Fruit fly (Drosophila melanogaster) whole organism, embryonic: ENCODE results near the gene NetB.

Experiments used
- Atf3 ChIP-seq: fragments of 200-800 bp; sonication (Bioruptor generic); optimal IDR thresholded peaks from 3 replicates; lab custom pipeline; 2016; ENCODE audit warnings: missing biosample characterization, missing genetic modification characterization
- CG10209 ChIP-seq: fragments of 200-800 bp; sonication (Bioruptor generic); optimal IDR thresholded peaks from 3 replicates; lab custom pipeline; 2017; ENCODE audit warnings: missing biosample characterization, mild to moderate bottlenecking, missing genetic modification characterization, missing genetic modification reagents
- CG10366 ChIP-seq: fragments of 200-800 bp; sonication (Bioruptor generic); IDR thresholded peaks from 2 replicates; pipeline ENCODE4 v1.3.6; 2022; ENCODE audit warnings: missing biosample characterization, missing genetic modification characterization
- CG10979 ChIP-seq: fragments of 200-800 bp; sonication (Bioruptor generic); optimal IDR thresholded peaks from 2 replicates; lab custom pipeline; 2018; ENCODE audit warnings: missing biosample characterization, mild to moderate bottlenecking, missing genetic modification characterization, moderate library complexity
- CG11695 ChIP-seq: fragments of 200-800 bp; sonication (Bioruptor generic); IDR thresholded peaks from 3 replicates; pipeline ENCODE4 v1.3.6; 2022; ENCODE audit warnings: missing biosample characterization, missing genetic modification characterization
- CG15269 ChIP-seq: fragments of 200-800 bp; sonication (Bioruptor generic); optimal IDR thresholded peaks from 2 replicates; lab custom pipeline; 2018; ENCODE audit warnings: missing biosample characterization, mild to moderate bottlenecking, missing genetic modification characterization, moderate library complexity
- CG16779 ChIP-seq: fragments of 200-800 bp; sonication (Bioruptor generic); IDR thresholded peaks from 2 replicates; pipeline ENCODE4 v1.3.6; 2022; ENCODE audit warnings: missing biosample characterization, missing genetic modification characterization
- CG2129 ChIP-seq: fragments of 200-800 bp; sonication (Bioruptor generic); IDR thresholded peaks from 2 replicates; pipeline ENCODE4 v1.3.6; 2022; ENCODE audit warnings: missing biosample characterization, missing genetic modification characterization; ENCODE audit not compliant: partially characterized antibody
- CG2678 ChIP-seq: fragments of 200-800 bp; sonication (Bioruptor generic); optimal IDR thresholded peaks from 3 replicates; lab custom pipeline; 2019; ENCODE audit warnings: missing biosample characterization, mild to moderate bottlenecking, missing genetic modification characterization, moderate library complexity
- CG2889 ChIP-seq: fragments of 200-800 bp; sonication (Bioruptor generic); IDR thresholded peaks from 3 replicates; pipeline ENCODE4 v1.3.6; 2022; ENCODE audit warnings: missing biosample characterization, missing genetic modification characterization
- CG3065 ChIP-seq: fragments of 200-800 bp; sonication (Bioruptor generic); optimal IDR thresholded peaks from 2 replicates; lab custom pipeline; 2016; ENCODE audit warnings: missing biosample characterization, missing genetic modification characterization
- CG32772 ChIP-seq: fragments of 200-800 bp; sonication (Bioruptor generic); IDR thresholded peaks from 2 replicates; pipeline ENCODE4 v1.3.6; 2022; ENCODE audit warnings: missing biosample characterization, missing genetic modification characterization
- CG34376 ChIP-seq: fragments of 200-800 bp; sonication (Bioruptor generic); optimal IDR thresholded peaks from 2 replicates; lab custom pipeline; 2018; ENCODE audit warnings: missing biosample characterization, mild to moderate bottlenecking, missing genetic modification characterization
- CG4820 ChIP-seq: fragments of 200-800 bp; sonication (Bioruptor generic); optimal IDR thresholded peaks from 3 replicates; lab custom pipeline; 2016; ENCODE audit warnings: missing biosample characterization, missing genetic modification characterization
- CG4854 ChIP-seq: fragments of 200-800 bp; sonication (Bioruptor generic); optimal IDR thresholded peaks from 2 replicates; lab custom pipeline; 2016; ENCODE audit warnings: missing biosample characterization, missing genetic modification characterization, inconsistent platforms
- CG6175 ChIP-seq: fragments of 200-800 bp; sonication (Bioruptor generic); IDR thresholded peaks from 3 replicates; pipeline ENCODE4 v1.3.6; 2022; ENCODE audit warnings: missing biosample characterization, missing genetic modification characterization
- CG6689 ChIP-seq: fragments of 200-800 bp; sonication (Bioruptor generic); IDR thresholded peaks from 2 replicates; pipeline ENCODE4 v1.3.6; 2022; ENCODE audit warnings: missing biosample characterization, missing genetic modification characterization
- CG9437 ChIP-seq: fragments of 200-800 bp; sonication (Bioruptor generic); optimal IDR thresholded peaks from 2 replicates; lab custom pipeline; 2018; ENCODE audit warnings: missing biosample characterization, mild to moderate bottlenecking, missing genetic modification characterization
- Chrac-16 ChIP-seq: fragments of 200-800 bp; sonication (Bioruptor generic); optimal IDR thresholded peaks from 3 replicates; lab custom pipeline; 2016; ENCODE audit warnings: missing biosample characterization, missing genetic modification characterization
- D ChIP-seq, 2 experiments: fragments of 200-800 bp in 1 of 2; fragments of >200 bp in 1 of 2; sonication (Bioruptor generic) in 1 of 2; optimal IDR thresholded peaks; 2 replicates in 1 of 2; 3 replicates in 1 of 2; lab custom pipeline; 2017; ENCODE audit warnings: mild to moderate bottlenecking in 1 of 2, missing biosample characterization in 1 of 2, missing genetic modification characterization in 1 of 2, missing genetic modification reagents in 1 of 2
- Dll ChIP-seq: fragments of 200-800 bp; sonication (Bioruptor generic); IDR thresholded peaks from 4 replicates; pipeline ENCODE4 v1.3.6; 2022; ENCODE audit warnings: missing biosample characterization, missing genetic modification characterization; ENCODE audit not compliant: partially characterized antibody
- Fer3 ChIP-seq: fragments of 200-800 bp; sonication (Bioruptor generic); optimal IDR thresholded peaks from 2 replicates; lab custom pipeline; 2018; ENCODE audit warnings: missing biosample characterization, mild to moderate bottlenecking, missing genetic modification characterization, moderate library complexity
- Hmr ChIP-seq: fragments of 200-800 bp; sonication (Bioruptor generic); optimal IDR thresholded peaks from 3 replicates; lab custom pipeline; 2017; ENCODE audit warnings: mild to moderate bottlenecking, missing biosample characterization, missing genetic modification reagents, missing genetic modification characterization
- Hr78 ChIP-seq, 2 experiments: fragments of 200-800 bp in 1 of 2; fragments of >200 bp in 1 of 2; sonication (Bioruptor generic) in 1 of 2; optimal IDR thresholded peaks; 2 replicates each; lab custom pipeline; 2017 to 2019; ENCODE audit warnings: missing biosample characterization in 2 of 2, missing genetic modification characterization in 2 of 2, mild to moderate bottlenecking in 1 of 2, moderate library complexity in 1 of 2
- Meics ChIP-seq: fragments of 200-800 bp; sonication (Bioruptor generic); optimal IDR thresholded peaks from 2 replicates; lab custom pipeline; 2017; ENCODE audit warnings: missing biosample characterization, mild to moderate bottlenecking, missing genetic modification characterization
- NK7.1 ChIP-seq: fragments of 200-800 bp; sonication (Bioruptor generic); optimal IDR thresholded peaks from 3 replicates; lab custom pipeline; 2016; ENCODE audit warnings: missing biosample characterization, missing genetic modification characterization
- Nf-YB ChIP-seq: fragments of 200-800 bp; sonication (Bioruptor generic); optimal IDR thresholded peaks from 3 replicates; lab custom pipeline; 2019; ENCODE audit warnings: missing biosample characterization, mild to moderate bottlenecking, missing genetic modification characterization, moderate library complexity
- Xrp1 ChIP-seq: fragments of 200-800 bp; sonication (Bioruptor generic); IDR thresholded peaks from 2 replicates; pipeline ENCODE4 v1.3.6; 2022; ENCODE audit warnings: missing biosample characterization, missing genetic modification characterization
- al ChIP-seq: fragments of 200-800 bp; sonication (Bioruptor generic); IDR thresholded peaks from 2 replicates; pipeline ENCODE4 v1.3.6; 2022; ENCODE audit warnings: missing biosample characterization, missing genetic modification characterization
- bsh ChIP-seq, 2 experiments: fragments of 200-800 bp; sonication (Bioruptor generic); optimal IDR thresholded peaks; 2 replicates each; lab custom pipeline; 2017 to 2018; ENCODE audit warnings: mild to moderate bottlenecking in 2 of 2, missing biosample characterization in 2 of 2, missing genetic modification characterization in 2 of 2, moderate library complexity in 1 of 2
- cad ChIP-seq: fragments of >200 bp; optimal IDR thresholded peaks from 2 replicates; lab custom pipeline; 2017; ENCODE audit warnings: missing biosample characterization, missing genetic modification characterization
- corto ChIP-seq: fragments of 200-800 bp; sonication (Bioruptor generic); optimal IDR thresholded peaks from 2 replicates; lab custom pipeline; 2016; ENCODE audit warnings: missing biosample characterization, mild to moderate bottlenecking, missing genetic modification characterization, moderate library complexity
- dm ChIP-seq: fragments of 200-800 bp; sonication (Bioruptor generic); optimal IDR thresholded peaks from 3 replicates; lab custom pipeline; 2016; ENCODE audit warnings: missing biosample characterization, missing genetic modification characterization
- dmrt11E ChIP-seq: fragments of 200-800 bp; sonication (Bioruptor generic); optimal IDR thresholded peaks from 3 replicates; lab custom pipeline; 2018; ENCODE audit warnings: missing biosample characterization, mild to moderate bottlenecking, missing genetic modification characterization, moderate library complexity
- dpn ChIP-seq, 2 experiments: fragments of 200-800 bp; sonication (Bioruptor generic); optimal IDR thresholded peaks; 3 replicates each; lab custom pipeline; 2016; ENCODE audit warnings: missing biosample characterization in 2 of 2, missing genetic modification characterization in 2 of 2
- ewg ChIP-seq: fragments of 200-800 bp; sonication (Bioruptor generic); optimal IDR thresholded peaks from 3 replicates; lab custom pipeline; 2017; ENCODE audit warnings: mild to moderate bottlenecking, missing biosample characterization, missing genetic modification reagents, missing genetic modification characterization
- gem ChIP-seq: fragments of 200-800 bp; sonication (Bioruptor generic); optimal IDR thresholded peaks from 2 replicates; lab custom pipeline; 2019; ENCODE audit warnings: missing biosample characterization, mild to moderate bottlenecking, missing genetic modification characterization, moderate library complexity
- grau ChIP-seq: fragments of 200-800 bp; optimal IDR thresholded peaks from 3 replicates; lab custom pipeline; 2019; ENCODE audit warnings: missing biosample characterization, mild to moderate bottlenecking, missing genetic modification characterization, moderate library complexity
- gsb-n ChIP-seq: fragments of 200-800 bp; sonication (Bioruptor generic); optimal IDR thresholded peaks from 3 replicates; lab custom pipeline; 2018; ENCODE audit warnings: missing biosample characterization, mild to moderate bottlenecking, missing genetic modification characterization
- hkb ChIP-seq, 2 experiments: fragments of 200-800 bp in 1 of 2; fragments of >200 bp in 1 of 2; sonication (Bioruptor generic) in 1 of 2; IDR thresholded peaks in 1 of 2; optimal IDR thresholded peaks in 1 of 2; 2 replicates each; pipeline versions ENCODE4 v1.3.6 to Lab custom; 2017 to 2022; ENCODE audit warnings: missing biosample characterization in 1 of 2, missing genetic modification characterization in 1 of 2
- lab ChIP-seq: fragments of 200-800 bp; sonication (Bioruptor generic); optimal IDR thresholded peaks from 3 replicates; lab custom pipeline; 2017; ENCODE audit warnings: missing biosample characterization, missing genetic modification characterization, mild to moderate bottlenecking, moderate library complexity, missing genetic modification reagents
- mld ChIP-seq: fragments of 200-800 bp; sonication (Bioruptor generic); IDR thresholded peaks from 3 replicates; pipeline ENCODE4 v1.3.6; 2022; ENCODE audit warnings: missing biosample characterization, missing genetic modification characterization; ENCODE audit not compliant: partially characterized antibody
- nmo ChIP-seq: fragments of 200-800 bp; sonication (Bioruptor generic); optimal IDR thresholded peaks from 2 replicates; lab custom pipeline; 2018; ENCODE audit warnings: missing biosample characterization, mild to moderate bottlenecking, missing genetic modification characterization, moderate library complexity
- prd ChIP-seq, 3 experiments: fragments of >200 bp in 2 of 3; fragments of 200-800 bp in 1 of 3; sonication (Bioruptor generic) in 1 of 3; optimal IDR thresholded peaks in 2 of 3; IDR thresholded peaks in 1 of 3; 2 replicates in 2 of 3; 3 replicates in 1 of 3; pipeline versions ENCODE4 v1.3.6 to Lab custom; 2017 to 2022; ENCODE audit warnings: missing biosample characterization in 1 of 3, missing genetic modification characterization in 1 of 3
- shn ChIP-seq: fragments of 200-800 bp; sonication (Bioruptor generic); optimal IDR thresholded peaks from 3 replicates; lab custom pipeline; 2016; ENCODE audit warnings: missing biosample characterization, missing genetic modification characterization
- trh ChIP-seq: fragments of 200-800 bp; sonication (Bioruptor generic); optimal IDR thresholded peaks from 2 replicates; lab custom pipeline; 2016; ENCODE audit warnings: missing biosample characterization, missing genetic modification characterization
- unpg ChIP-seq: fragments of 200-800 bp; sonication (Bioruptor generic); optimal IDR thresholded peaks from 3 replicates; lab custom pipeline; 2018; ENCODE audit warnings: missing biosample characterization, mild to moderate bottlenecking, missing genetic modification characterization, moderate library complexity
- zfh1 ChIP-seq: fragments of 200-800 bp; sonication (Bioruptor generic); IDR thresholded peaks from 3 replicates; pipeline ENCODE4 v1.3.6; 2022; ENCODE audit warnings: missing biosample characterization, missing genetic modification characterization

Gene NetB

DNA sequence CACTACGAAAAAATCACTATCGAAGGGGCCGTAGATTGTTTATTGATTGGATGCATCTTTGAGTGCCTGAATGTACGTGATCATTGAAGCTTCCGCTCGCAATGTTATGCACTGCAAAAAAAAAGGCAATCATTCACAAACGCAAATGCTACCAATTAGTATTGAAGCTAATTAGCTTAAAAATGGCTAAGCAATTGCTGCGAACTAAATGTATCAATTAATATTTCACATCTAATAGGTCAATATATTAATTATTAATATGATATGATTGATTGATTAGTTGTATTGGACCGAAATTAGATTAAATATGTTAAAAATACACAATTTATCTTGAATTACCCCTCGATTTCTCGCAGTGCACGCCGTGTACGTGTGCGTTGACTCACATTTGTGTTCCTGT lies 79.9 kb downstream of the NetB start (continued):
- TF ChIP-seq CG32772 (GFP tag; lab: Robert Waterston, UW), result no peak
- TF ChIP-seq CG9437 (GFP tag; lab: Kevin White, UChicago), result peak; percentile 17
- TF ChIP-seq Nf-YB, result no peak
- TF ChIP-seq bsh (GFP tag; optimal IDR thresholded peaks at IDR 0.05; lab: Kevin White, UChicago), result peak in 1 of 2 experiments; percentile 44
- no peak for TF ChIP-seq dm
- TF ChIP-seq CG6689, result 0 out of 2 replicates have a peak, but pooled peaks have one; percentile 14
- TF ChIP-seq ewg (GFP tag; lab: Kevin White, UChicago), result peak; percentile 15
- TF ChIP-seq gem (tag; lab: Kevin White, UChicago), result peak; percentile 64
- no peak for TF ChIP-seq CG10366 (GFP tag; lab: Robert Waterston, UW)
- TF ChIP-seq D (optimal IDR thresholded peaks at IDR 0.05; lab: Kevin White, UChicago), result no peak
- TF ChIP-seq D (GFP tag; optimal IDR thresholded peaks at IDR 0.05; lab: Kevin White, UChicago), result peak; percentile 34
- TF ChIP-seq unpg (GFP tag; lab: Kevin White, UChicago), result peak; percentile 32
- TF ChIP-seq Meics (GFP tag; lab: Kevin White, UChicago), result peak; percentile 50
- no peak for TF ChIP-seq mld
- no peak for TF ChIP-seq CG2129 (GFP tag; lab: Robert Waterston, UW)
- peak; percentile 66 for TF ChIP-seq nmo (GFP tag; lab: Kevin White, UChicago)
- TF ChIP-seq Xrp1 (GFP tag; lab: Robert Waterston, UW), result peak; percentile 15; the same call in 1 of the 2 replicates
- TF ChIP-seq Fer3 (tag; lab: Kevin White, UChicago), result no peak
- TF ChIP-seq corto (GFP tag; lab: Kevin White, UChicago), result no peak
- no peak for TF ChIP-seq CG4820 (GFP tag; lab: Kevin White, UChicago)
- peak; percentile 60 for TF ChIP-seq CG2678 (tag; lab: Kevin White, UChicago)
- peak; percentile 58 for TF ChIP-seq CG10979
- no peak for TF ChIP-seq cad (GFP tag; lab: Kevin White, UChicago)
- no peak for TF ChIP-seq CG2889 (GFP tag; lab: Robert Waterston, UW)
- no peak for TF ChIP-seq hkb (optimal IDR thresholded peaks at IDR 0.05; lab: Kevin White, UChicago)
- TF ChIP-seq hkb (GFP tag; IDR thresholded peaks at IDR 0.05; lab: Robert Waterston, UW), result no peak
- peak; percentile 19 for TF ChIP-seq lab (GFP tag; lab: Kevin White, UChicago)
- TF ChIP-seq dpn (GFP tag; optimal IDR thresholded peaks at IDR 0.05; lab: Kevin White, UChicago), result peak in 1 of 2 experiments; percentile 20
- peak; percentile 14 for TF ChIP-seq Hmr (GFP tag; lab: Kevin White, UChicago)
- no peak for TF ChIP-seq Hr78 (GFP tag; optimal IDR thresholded peaks at IDR 0.05; lab: Kevin White, UChicago)
- TF ChIP-seq zfh1, result no peak
- no peak for TF ChIP-seq CG6175 (GFP tag; lab: Robert Waterston, UW)
- TF ChIP-seq al (GFP tag; lab: Robert Waterston, UW), result no peak
- no peak for TF ChIP-seq trh (GFP tag; lab: Kevin White, UChicago)
- no peak for TF ChIP-seq Chrac-16
- TF ChIP-seq shn (GFP tag; lab: Kevin White, UChicago), result no peak
- no peak for TF ChIP-seq CG3065 (GFP tag; lab: Kevin White, UChicago)
- peak; percentile 13 for TF ChIP-seq CG10209 (GFP tag; lab: Kevin White, UChicago)
- peak; percentile 33 for TF ChIP-seq dmrt11E (tag; lab: Kevin White, UChicago)
- TF ChIP-seq CG34376 (GFP tag; lab: Kevin White, UChicago), result no peak
- TF ChIP-seq prd (optimal IDR thresholded peaks at IDR 0.05; lab: Kevin White, UChicago), result no peak
- 0 out of 3 replicates have a peak, but pooled peaks have one; percentile 25 for TF ChIP-seq prd (GFP tag; IDR thresholded peaks at IDR 0.05; lab: Robert Waterston, UW)
- no peak for TF ChIP-seq grau (tag; lab: Kevin White, UChicago)
- peak; percentile 28 for TF ChIP-seq CG15269 (tag; lab: Kevin White, UChicago)
- TF ChIP-seq Atf3 (GFP tag; lab: Kevin White, UChicago), result no peak
- TF ChIP-seq CG16779 (GFP tag; lab: Robert Waterston, UW), result no peak
- peak; percentile 3 for TF ChIP-seq gsb-n (tag; lab: Kevin White, UChicago)
- TF ChIP-seq Dll, result no peak
- TF ChIP-seq NK7.1 (GFP tag; lab: Kevin White, UChicago), result no peak
- no peak for TF ChIP-seq CG11695 (GFP tag; lab: Robert Waterston, UW)
- TF ChIP-seq CG4854 (GFP tag; lab: Kevin White, UChicago), result no peak
